Worm (Caenorhabditis elegans) whole organism, L1 larva: ENCODE results near the gene C01C4.2.

Experiments used
- aly-2 ChIP-seq: fragments of 150-350 bp; optimal IDR thresholded peaks from 2 replicates; lab custom pipeline; 2014; ENCODE audit warnings: missing biosample characterization, missing genetic modification characterization
- ama-1 ChIP-seq: fragments of 150-350 bp; optimal IDR thresholded peaks from 2 replicates; lab custom pipeline; 2014
- egl-27 ChIP-seq, 2 experiments: fragments of 150-350 bp in 1 of 2; sonication (generic microtip); optimal IDR thresholded peaks; 3 replicates each; lab custom pipeline; 2017 to 2018; ENCODE audit warnings: missing biosample characterization in 2 of 2, missing genetic modification characterization in 2 of 2, missing genetic modification reagents in 2 of 2
- lsy-2 ChIP-seq, 2 experiments: fragments of 150-350 bp; optimal IDR thresholded peaks; 2 replicates each; lab custom pipeline; 2014; ENCODE audit warnings: missing biosample characterization in 2 of 2, missing genetic modification characterization in 2 of 2
- nhr-12 ChIP-seq: sonication (generic microtip); optimal IDR thresholded peaks from 2 replicates; lab custom pipeline; 2017; ENCODE audit warnings: missing biosample characterization, missing genetic modification characterization
- nhr-84 ChIP-seq: sonication (generic microtip); optimal IDR thresholded peaks from 2 replicates; lab custom pipeline; 2017; ENCODE audit warnings: missing biosample characterization, missing genetic modification characterization
- nhr-90 ChIP-seq: sonication (generic microtip); optimal IDR thresholded peaks from 2 replicates; lab custom pipeline; 2016; ENCODE audit warnings: mild to moderate bottlenecking, missing genetic modification characterization, missing compliant biosample characterization; ENCODE audit not compliant: poor library complexity
- pag-3 ChIP-seq: sonication (generic microtip); optimal IDR thresholded peaks from 2 replicates; lab custom pipeline; 2017; ENCODE audit warnings: missing genetic modification characterization, mild to moderate bottlenecking, missing compliant biosample characterization, antibody characterized with exemption, borderline replicate concordance; ENCODE audit not compliant: insufficient read depth
- pqm-1 ChIP-seq: sonication (generic microtip); optimal IDR thresholded peaks from 3 replicates; lab custom pipeline; 2017; ENCODE audit warnings: missing biosample characterization, missing genetic modification characterization
- snpc-4 ChIP-seq: fragments of 150-350 bp; optimal IDR thresholded peaks from 2 replicates; lab custom pipeline; 2014; ENCODE audit warnings: missing biosample characterization, missing genetic modification characterization
- zag-1 ChIP-seq: fragments of 150-350 bp; optimal IDR thresholded peaks from 2 replicates; lab custom pipeline; 2014; ENCODE audit warnings: missing biosample characterization, missing genetic modification characterization

ce11 chrX:3715835-3716234 lies 938 bp downstream of the C01C4.2 start:
- TF ChIP-seq nhr-90 (tag; lab: Kevin White, UChicago): no peak
- TF ChIP-seq snpc-4 (tag; lab: Kevin White, UChicago): no peak
- TF ChIP-seq aly-2 (tag; lab: Kevin White, UChicago): no peak
- no peak for TF ChIP-seq pqm-1 (tag; lab: Kevin White, UChicago)
- no peak for TF ChIP-seq lsy-2 (tag; optimal IDR thresholded peaks at IDR 0.05; lab: Kevin White, UChicago)
- TF ChIP-seq zag-1 (tag; lab: Kevin White, UChicago): no peak
- TF ChIP-seq nhr-84 (tag; lab: Kevin White, UChicago): no peak
- TF ChIP-seq nhr-12 (tag; lab: Kevin White, UChicago): no peak
- TF ChIP-seq egl-27 (tag; optimal IDR thresholded peaks at IDR 0.05; lab: Kevin White, UChicago): no peak
- no peak for TF ChIP-seq ama-1 (lab: Kevin White, UChicago)
- TF ChIP-seq pag-3 (tag; lab: Kevin White, UChicago): no peak
